Fruit fly (Drosophila melanogaster) whole organism, embryonic: ENCODE measurements around the gene Or94a.

Source experiments
- Adf1 ChIP-seq: fragments of 200-800 bp; sonication (Bioruptor generic); IDR thresholded peaks from 2 replicates; pipeline ENCODE4 v1.3.6; 2022; ENCODE audit warnings: missing biosample characterization, missing genetic modification characterization
- Blimp-1 ChIP-seq: fragments of 200-800 bp; sonication (Bioruptor generic); optimal IDR thresholded peaks from 3 replicates; lab custom pipeline; 2018; ENCODE audit warnings: missing biosample characterization, missing genetic modification characterization, mild to moderate bottlenecking, moderate library complexity, missing genetic modification reagents
- CG10462 ChIP-seq: fragments of 200-800 bp; sonication (Bioruptor generic); optimal IDR thresholded peaks from 2 replicates; lab custom pipeline; 2016; ENCODE audit warnings: missing biosample characterization, missing genetic modification characterization
- CG10565 ChIP-seq: fragments of 200-800 bp; sonication (Bioruptor generic); optimal IDR thresholded peaks from 3 replicates; lab custom pipeline; 2016; ENCODE audit warnings: missing biosample characterization, mild to moderate bottlenecking, missing genetic modification characterization
- CG10979 ChIP-seq: fragments of 200-800 bp; sonication (Bioruptor generic); optimal IDR thresholded peaks from 2 replicates; lab custom pipeline; 2018; ENCODE audit warnings: missing biosample characterization, mild to moderate bottlenecking, missing genetic modification characterization, moderate library complexity
- CG12391 ChIP-seq: fragments of 200-800 bp; sonication (Bioruptor generic); optimal IDR thresholded peaks from 3 replicates; lab custom pipeline; 2018; ENCODE audit warnings: missing biosample characterization, mild to moderate bottlenecking, missing genetic modification characterization, moderate library complexity
- CG14050 ChIP-seq: fragments of 200-800 bp; sonication (Bioruptor generic); IDR thresholded peaks from 3 replicates; pipeline ENCODE4 v1.3.6; 2022; ENCODE audit warnings: missing biosample characterization, missing genetic modification characterization
- CG14965 ChIP-seq: fragments of 200-800 bp; sonication (Bioruptor generic); optimal IDR thresholded peaks from 2 replicates; lab custom pipeline; 2016; ENCODE audit warnings: missing biosample characterization, missing genetic modification characterization, borderline replicate concordance
- CG1603 ChIP-seq: fragments of 200-800 bp; sonication (Bioruptor generic); optimal IDR thresholded peaks from 2 replicates; lab custom pipeline; 2019; ENCODE audit warnings: missing biosample characterization, mild to moderate bottlenecking, missing genetic modification characterization, moderate library complexity
- CG16779 ChIP-seq: fragments of 200-800 bp; sonication (Bioruptor generic); IDR thresholded peaks from 2 replicates; pipeline ENCODE4 v1.3.6; 2022; ENCODE audit warnings: missing biosample characterization, missing genetic modification characterization
- CG18011 ChIP-seq: fragments of 200-800 bp; sonication (Bioruptor generic); optimal IDR thresholded peaks from 2 replicates; lab custom pipeline; 2017; ENCODE audit warnings: missing biosample characterization, missing genetic modification characterization, mild to moderate bottlenecking, moderate library complexity, missing genotype
- CG30431 ChIP-seq: fragments of 200-800 bp; sonication (Bioruptor generic); optimal IDR thresholded peaks from 2 replicates; lab custom pipeline; 2017; ENCODE audit warnings: missing biosample characterization, missing genetic modification characterization
- CG3163 ChIP-seq: fragments of 200-800 bp; sonication (Bioruptor generic); optimal IDR thresholded peaks from 3 replicates; lab custom pipeline; 2016; ENCODE audit warnings: missing biosample characterization, missing genetic modification characterization
- CG32767 ChIP-seq: fragments of 200-800 bp; sonication (Bioruptor generic); IDR thresholded peaks from 2 replicates; pipeline ENCODE4 v1.3.6; 2022; ENCODE audit warnings: missing biosample characterization, missing genetic modification characterization
- CG33213 ChIP-seq: fragments of 200-800 bp; sonication (Bioruptor generic); optimal IDR thresholded peaks from 3 replicates; lab custom pipeline; 2016; ENCODE audit warnings: missing biosample characterization, missing genetic modification characterization
- CG4360 ChIP-seq: fragments of 200-800 bp; sonication (Bioruptor generic); IDR thresholded peaks from 2 replicates; pipeline ENCODE4 v1.3.6; 2022; ENCODE audit warnings: missing biosample characterization, missing genetic modification characterization
- CG4820 ChIP-seq: fragments of 200-800 bp; sonication (Bioruptor generic); optimal IDR thresholded peaks from 3 replicates; lab custom pipeline; 2016; ENCODE audit warnings: missing biosample characterization, missing genetic modification characterization
- CG5180 ChIP-seq: fragments of 200-800 bp; sonication (Bioruptor generic); optimal IDR thresholded peaks from 3 replicates; lab custom pipeline; 2017; ENCODE audit warnings: missing biosample characterization, missing genetic modification characterization, mild to moderate bottlenecking, moderate library complexity, missing genetic modification reagents
- CG6175 ChIP-seq: fragments of 200-800 bp; sonication (Bioruptor generic); IDR thresholded peaks from 3 replicates; pipeline ENCODE4 v1.3.6; 2022; ENCODE audit warnings: missing biosample characterization, missing genetic modification characterization
- CG7786 ChIP-seq: fragments of 200-800 bp; sonication (Bioruptor generic); optimal IDR thresholded peaks from 2 replicates; lab custom pipeline; 2016; ENCODE audit warnings: missing biosample characterization, missing genetic modification characterization
- CG7928 ChIP-seq: fragments of 200-800 bp; sonication (Bioruptor generic); optimal IDR thresholded peaks from 2 replicates; lab custom pipeline; 2017; ENCODE audit warnings: missing biosample characterization, mild to moderate bottlenecking, missing genetic modification characterization
- CG8765 ChIP-seq: fragments of 200-800 bp; sonication (Bioruptor generic); IDR thresholded peaks from 2 replicates; pipeline ENCODE4 v1.3.6; 2022; ENCODE audit warnings: missing biosample characterization, missing genetic modification characterization
- CG9215 ChIP-seq: fragments of 200-800 bp; sonication (Bioruptor generic); IDR thresholded peaks from 2 replicates; pipeline ENCODE4 v1.3.6; 2022; ENCODE audit warnings: missing biosample characterization, missing genetic modification characterization
- CG9609 ChIP-seq: fragments of 200-800 bp; sonication (Bioruptor generic); optimal IDR thresholded peaks from 3 replicates; lab custom pipeline; 2016; ENCODE audit warnings: missing biosample characterization, missing genetic modification characterization
- CG9797 ChIP-seq: fragments of 200-800 bp; sonication (Bioruptor generic); optimal IDR thresholded peaks from 3 replicates; lab custom pipeline; 2018; ENCODE audit warnings: missing biosample characterization, mild to moderate bottlenecking, missing genetic modification characterization
- D19A ChIP-seq: fragments of 200-800 bp; optimal IDR thresholded peaks from 3 replicates; lab custom pipeline; 2019; ENCODE audit warnings: missing biosample characterization, mild to moderate bottlenecking, missing genetic modification characterization, moderate library complexity
- Doc3 ChIP-seq: fragments of 200-800 bp; sonication (Bioruptor generic); IDR thresholded peaks from 3 replicates; pipeline ENCODE4 v1.3.6; 2022; ENCODE audit warnings: missing biosample characterization, missing genetic modification characterization; ENCODE audit not compliant: partially characterized antibody
- Ets65A ChIP-seq: fragments of 200-800 bp; sonication (Bioruptor generic); peaks from one replicate; lab custom pipeline; 2016; ENCODE audit warnings: missing biosample characterization, missing genetic modification characterization
- Max ChIP-seq: fragments of 200-800 bp; sonication (Bioruptor generic); optimal IDR thresholded peaks from 2 replicates; lab custom pipeline; 2016; ENCODE audit warnings: missing biosample characterization, mild to moderate bottlenecking, missing genetic modification characterization
- NFAT ChIP-seq: fragments of 200-800 bp; sonication (Bioruptor generic); IDR thresholded peaks from 2 replicates; pipeline ENCODE4 v1.3.6; 2022; ENCODE audit warnings: missing biosample characterization, missing genetic modification characterization
- aop ChIP-seq: fragments of 200-800 bp; sonication (Bioruptor generic); IDR thresholded peaks from 2 replicates; pipeline ENCODE4 v1.3.6; 2022; ENCODE audit warnings: missing biosample characterization, missing genetic modification characterization
- bcd ChIP-seq: fragments of 200-800 bp; sonication (Bioruptor generic); optimal IDR thresholded peaks from 2 replicates; lab custom pipeline; 2017; ENCODE audit warnings: missing biosample characterization, mild to moderate bottlenecking, missing genetic modification characterization
- crol ChIP-seq: fragments of 200-800 bp; sonication (Bioruptor generic); IDR thresholded peaks from 2 replicates; pipeline ENCODE4 v1.3.6; 2022; ENCODE audit warnings: missing biosample characterization, missing genetic modification characterization
- crp ChIP-seq, 2 experiments: fragments of 200-800 bp; sonication (Bioruptor generic); optimal IDR thresholded peaks; 2 replicates in 1 of 2; 3 replicates in 1 of 2; lab custom pipeline; 2017; ENCODE audit warnings: missing biosample characterization in 2 of 2, missing genetic modification characterization in 2 of 2, mild to moderate bottlenecking in 1 of 2, moderate library complexity in 1 of 2
- dmrt11E ChIP-seq: fragments of 200-800 bp; sonication (Bioruptor generic); optimal IDR thresholded peaks from 3 replicates; lab custom pipeline; 2018; ENCODE audit warnings: missing biosample characterization, mild to moderate bottlenecking, missing genetic modification characterization, moderate library complexity
- dmrt99B ChIP-seq: fragments of 200-800 bp; sonication (Bioruptor generic); optimal IDR thresholded peaks from 2 replicates; lab custom pipeline; 2018; ENCODE audit warnings: missing biosample characterization, mild to moderate bottlenecking, missing genetic modification characterization, moderate library complexity
- emc ChIP-seq: fragments of 200-800 bp; sonication (Bioruptor generic); optimal IDR thresholded peaks from 2 replicates; lab custom pipeline; 2016; ENCODE audit warnings: missing biosample characterization, missing genetic modification characterization
- gem ChIP-seq: fragments of 200-800 bp; sonication (Bioruptor generic); optimal IDR thresholded peaks from 2 replicates; lab custom pipeline; 2019; ENCODE audit warnings: missing biosample characterization, mild to moderate bottlenecking, missing genetic modification characterization, moderate library complexity
- insv ChIP-seq, 2 experiments: fragments of 200-800 bp; sonication (Bioruptor generic); optimal IDR thresholded peaks; 3 replicates each; lab custom pipeline; 2016 to 2018; ENCODE audit warnings: missing biosample characterization in 2 of 2, missing genetic modification characterization in 2 of 2
- mirr ChIP-seq: fragments of 200-800 bp; sonication (Bioruptor generic); optimal IDR thresholded peaks from 3 replicates; lab custom pipeline; 2018; ENCODE audit warnings: missing biosample characterization, mild to moderate bottlenecking, missing genetic modification characterization
- row ChIP-seq: fragments of 200-800 bp; sonication (Bioruptor generic); IDR thresholded peaks from 3 replicates; pipeline ENCODE4 v1.3.6; 2022; ENCODE audit warnings: missing biosample characterization, missing genetic modification characterization
- salm ChIP-seq: fragments of 200-800 bp; sonication (Bioruptor generic); optimal IDR thresholded peaks from 2 replicates; lab custom pipeline; 2018; ENCODE audit warnings: missing biosample characterization, mild to moderate bottlenecking, missing genetic modification characterization
- sens ChIP-seq: fragments of 200-800 bp; sonication (Bioruptor generic); peaks from one replicate; lab custom pipeline; 2016; ENCODE audit warnings: missing biosample characterization, missing genetic modification characterization
- so ChIP-seq: fragments of 200-800 bp; sonication (Bioruptor generic); IDR thresholded peaks from 3 replicates; pipeline ENCODE4 v1.3.6; 2022; ENCODE audit warnings: missing biosample characterization, missing genetic modification characterization
- ssp ChIP-seq: fragments of 200-800 bp; sonication (Bioruptor generic); IDR thresholded peaks from 2 replicates; pipeline ENCODE4 v1.3.6; 2022; ENCODE audit warnings: missing biosample characterization, missing genetic modification characterization
- twi ChIP-seq: fragments of 200-800 bp; optimal IDR thresholded peaks from 2 replicates; lab custom pipeline; 2019; ENCODE audit warnings: missing biosample characterization, mild to moderate bottlenecking, missing genetic modification characterization, moderate library complexity
- unpg ChIP-seq: fragments of 200-800 bp; sonication (Bioruptor generic); optimal IDR thresholded peaks from 3 replicates; lab custom pipeline; 2018; ENCODE audit warnings: missing biosample characterization, mild to moderate bottlenecking, missing genetic modification characterization, moderate library complexity
- vfl ChIP-seq: fragments of 200-800 bp; sonication (Bioruptor generic); optimal IDR thresholded peaks from 2 replicates; lab custom pipeline; 2016; ENCODE audit warnings: missing biosample characterization, missing genetic modification characterization

Gene Or94a

DNA sequence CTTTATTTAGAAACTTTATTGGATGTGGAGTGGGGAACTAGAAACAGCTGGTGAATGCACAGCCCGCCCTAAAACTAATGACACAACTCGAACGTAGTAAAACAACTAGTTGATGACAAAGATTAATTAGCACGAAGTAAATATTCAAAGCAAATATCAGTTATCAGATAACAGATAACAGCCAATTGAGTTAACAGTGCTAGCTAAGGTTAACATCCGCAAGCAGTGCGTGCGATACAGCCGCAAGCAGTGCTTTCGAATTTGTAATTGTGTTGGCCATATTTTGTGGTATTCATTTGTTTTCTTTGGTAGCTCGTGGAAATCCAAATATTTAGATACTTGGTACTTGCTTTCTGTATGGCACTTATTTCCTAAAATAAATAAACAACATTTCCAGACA, 26.4 kb downstream of the Or94a start (continued):
- peak; percentile 35 for TF ChIP-seq mirr
- TF ChIP-seq CG1603 (tag; lab: Kevin White, UChicago): peak; percentile 19

DNA sequence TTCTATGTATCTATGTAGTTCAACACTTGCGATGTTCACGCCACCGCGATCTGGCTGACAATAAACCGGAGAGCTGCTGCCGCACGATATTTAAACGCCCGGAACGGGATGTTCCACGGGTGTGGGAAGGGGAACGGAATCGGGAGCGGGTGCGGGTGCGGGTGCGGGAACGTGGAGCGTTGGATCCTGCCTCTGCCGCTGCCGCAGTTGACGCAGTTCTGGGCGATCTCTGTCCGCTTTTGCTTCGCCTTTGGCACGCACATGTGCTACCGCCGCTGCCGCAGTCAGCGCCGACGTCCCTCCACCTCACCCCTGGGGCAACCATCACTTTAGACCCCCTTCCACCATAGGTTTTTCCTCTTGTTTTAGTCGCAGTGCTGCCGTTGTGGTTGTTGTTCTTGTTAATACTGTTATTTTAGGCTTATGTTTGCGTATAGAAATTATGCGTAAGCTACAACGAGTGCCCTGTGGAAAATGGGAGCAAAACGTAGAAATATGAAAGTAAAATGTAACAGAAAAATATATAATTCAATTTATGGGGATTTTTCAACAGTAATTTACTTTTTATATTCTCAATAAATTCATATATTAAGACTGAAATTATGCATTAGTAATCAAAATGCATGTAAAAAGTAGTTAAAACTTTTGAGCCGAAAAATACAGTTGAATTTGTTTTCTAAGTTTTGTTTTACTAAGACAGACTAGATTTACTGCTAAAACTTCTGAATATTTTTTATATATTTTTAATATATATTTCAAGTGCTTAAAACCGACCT, 39.8 kb downstream of the Or94a start, which contains the start of gene lmd:
TSS of gene lmd (minus strand) at position 62 of the 776 bp plus-strand sequence.
- TF ChIP-seq CG33213 (GFP tag; lab: Kevin White, UChicago): no peak
- TF ChIP-seq ssp (GFP tag; lab: Robert Waterston, UW): no peak
- TF ChIP-seq dmrt11E (tag; lab: Kevin White, UChicago): peak; percentile 14
- TF ChIP-seq CG14965 (GFP tag; lab: Kevin White, UChicago): no peak
- TF ChIP-seq CG4360: peak; percentile 77
- TF ChIP-seq CG4820 (GFP tag; lab: Kevin White, UChicago): no peak
- TF ChIP-seq Adf1 (GFP tag; lab: Robert Waterston, UW): peak; percentile 79
- TF ChIP-seq vfl (GFP tag; lab: Kevin White, UChicago): no peak
- no peak for TF ChIP-seq unpg (GFP tag; lab: Kevin White, UChicago)
- no peak for TF ChIP-seq Doc3
- no peak for TF ChIP-seq Blimp-1 (GFP tag; lab: Kevin White, UChicago)
- no peak for TF ChIP-seq bcd
- no peak for TF ChIP-seq salm (tag; lab: Kevin White, UChicago)
- TF ChIP-seq CG10565: no peak
- no peak for TF ChIP-seq NFAT (GFP tag; lab: Robert Waterston, UW)
- no peak for TF ChIP-seq CG9797 (GFP tag; lab: Kevin White, UChicago)
- TF ChIP-seq Max (GFP tag; lab: Kevin White, UChicago): no peak
- TF ChIP-seq insv (GFP tag; optimal IDR thresholded peaks at IDR 0.05; lab: Kevin White, UChicago): no peak
- no peak for TF ChIP-seq CG18011 (GFP tag; lab: Kevin White, UChicago)
- no peak for TF ChIP-seq dmrt99B (tag; lab: Kevin White, UChicago)
- no peak for TF ChIP-seq CG30431 (GFP tag; lab: Kevin White, UChicago)
- TF ChIP-seq CG14050 (GFP tag; lab: Robert Waterston, UW): no peak
- no peak for TF ChIP-seq CG7928 (GFP tag; lab: Kevin White, UChicago)
- TF ChIP-seq crp (GFP tag; optimal IDR thresholded peaks at IDR 0.05; lab: Kevin White, UChicago): no peak
- peak; percentile 11 for TF ChIP-seq D19A (tag; lab: Kevin White, UChicago)
- no peak for TF ChIP-seq CG5180 (GFP tag; lab: Kevin White, UChicago)
- no peak for TF ChIP-seq CG9609 (GFP tag; lab: Kevin White, UChicago)
- TF ChIP-seq CG16779 (GFP tag; lab: Robert Waterston, UW): no peak
- no peak for TF ChIP-seq CG9215 (GFP tag; lab: Robert Waterston, UW)
- TF ChIP-seq CG3163 (GFP tag; lab: Kevin White, UChicago): no peak
- no peak for TF ChIP-seq CG12391 (tag; lab: Kevin White, UChicago)
- no peak for TF ChIP-seq emc (GFP tag; lab: Kevin White, UChicago)
- TF ChIP-seq CG10462 (GFP tag; lab: Kevin White, UChicago): no peak
- peak; percentile 96 for TF ChIP-seq crol (GFP tag; lab: Robert Waterston, UW)
- TF ChIP-seq sens (GFP tag; lab: Kevin White, UChicago): peak; percentile 68
- TF ChIP-seq aop (GFP tag; lab: Robert Waterston, UW): 0 out of 2 replicates have a peak, but pooled peaks have one; percentile 49
- no peak for TF ChIP-seq CG7786 (GFP tag; lab: Kevin White, UChicago)
- TF ChIP-seq twi (tag; lab: Kevin White, UChicago): peak; percentile 70
- TF ChIP-seq Ets65A (GFP tag; lab: Kevin White, UChicago): peak; percentile 54
- TF ChIP-seq row: 0 out of 3 replicates have a peak, but pooled peaks have one; percentile 7
- TF ChIP-seq gem: peak; percentile 29
- peak; percentile 58; the same call in 1 of the 3 replicates for TF ChIP-seq CG6175 (GFP tag; lab: Robert Waterston, UW)
- no peak for TF ChIP-seq so (GFP tag; lab: Robert Waterston, UW)
- no peak for TF ChIP-seq CG32767 (GFP tag; lab: Robert Waterston, UW)
- TF ChIP-seq CG1603 (tag; lab: Kevin White, UChicago): no peak
- 0 out of 2 replicates have a peak, but pooled peaks have one; percentile 13 for TF ChIP-seq CG8765 (GFP tag; lab: Robert Waterston, UW)
- peak; percentile 28 for TF ChIP-seq CG10979 (tag; lab: Kevin White, UChicago)
